Worm (Caenorhabditis elegans) whole organism, late embryonic: ENCODE results near the gene T23B5.4.
A peak's percentile ranks its signal among the peaks of the same experiment; 100 is the strongest.

Source experiments
- C08G9.2 ChIP-seq: sonication (generic microtip); optimal IDR thresholded peaks from 2 replicates; lab custom pipeline; 2016; ENCODE audit warnings: mild to moderate bottlenecking, missing genetic modification characterization, moderate library complexity, missing compliant biosample characterization
- C38D4.7 ChIP-seq: fragments of 200-800 bp; sonication (Bioruptor generic); optimal IDR thresholded peaks from 2 replicates; lab custom pipeline; 2018; ENCODE audit warnings: mild to moderate bottlenecking, missing genetic modification characterization, moderate library complexity, missing compliant biosample characterization
- K09A11.1 ChIP-seq: sonication (generic microtip); optimal IDR thresholded peaks from 2 replicates; lab custom pipeline; 2017; ENCODE audit warnings: antibody characterized with exemption, mild to moderate bottlenecking, missing genetic modification characterization, missing compliant biosample characterization; ENCODE audit not compliant: insufficient read depth
- ahr-1 ChIP-seq: sonication (generic microtip); optimal IDR thresholded peaks from 2 replicates; lab custom pipeline; 2016; ENCODE audit warnings: missing genetic modification characterization, missing compliant biosample characterization
- ama-1 ChIP-seq: fragments of 150-350 bp; optimal IDR thresholded peaks from 2 replicates; lab custom pipeline; 2014
- ceh-18 ChIP-seq: sonication (generic microtip); optimal IDR thresholded peaks from 2 replicates; lab custom pipeline; 2016; ENCODE audit warnings: missing genetic modification characterization, missing compliant biosample characterization
- ceh-19 ChIP-seq: fragments of 200-800 bp; sonication (Bioruptor generic); optimal IDR thresholded peaks from 2 replicates; lab custom pipeline; 2018; ENCODE audit warnings: mild to moderate bottlenecking, missing genetic modification characterization, missing compliant biosample characterization
- ceh-34 ChIP-seq: sonication (generic microtip); optimal IDR thresholded peaks from 2 replicates; lab custom pipeline; 2016; ENCODE audit warnings: mild to moderate bottlenecking, missing genetic modification characterization, missing compliant biosample characterization
- ceh-45 ChIP-seq: fragments of 200-800 bp; sonication (Bioruptor generic); IDR thresholded peaks from 2 replicates; pipeline ENCODE4 v1.3.6; 2022; ENCODE audit warnings: missing genetic modification reagents, missing genetic modification characterization, missing compliant biosample characterization
- ceh-48 ChIP-seq: sonication (generic microtip); optimal IDR thresholded peaks from 2 replicates; lab custom pipeline; 2016; ENCODE audit warnings: missing genetic modification characterization, inconsistent platforms, missing compliant biosample characterization
- ceh-9 ChIP-seq: sonication (generic microtip); optimal IDR thresholded peaks from 2 replicates; lab custom pipeline; 2016; ENCODE audit warnings: mild to moderate bottlenecking, missing genetic modification characterization, inconsistent platforms, missing compliant biosample characterization
- dve-1 ChIP-seq: sonication (generic microtip); optimal IDR thresholded peaks from 2 replicates; lab custom pipeline; 2017; ENCODE audit warnings: antibody characterized with exemption, mild to moderate bottlenecking, missing genetic modification characterization, missing compliant biosample characterization
- elt-2 ChIP-seq: sonication (generic microtip); optimal IDR thresholded peaks from 2 replicates; lab custom pipeline; 2016; ENCODE audit warnings: missing genetic modification reagents, missing genetic modification characterization, missing compliant biosample characterization
- elt-4 ChIP-seq: sonication (generic microtip); optimal IDR thresholded peaks from 2 replicates; lab custom pipeline; 2016; ENCODE audit warnings: missing genetic modification characterization, missing compliant biosample characterization
- eyg-1 ChIP-seq: sonication (generic microtip); optimal IDR thresholded peaks from 2 replicates; lab custom pipeline; 2016; ENCODE audit warnings: missing genotype, missing genetic modification characterization, missing compliant biosample characterization
- fkh-10 ChIP-seq: fragments of 150-350 bp; optimal IDR thresholded peaks from 2 replicates; lab custom pipeline; 2014; ENCODE audit warnings: missing biosample characterization, missing genetic modification reagents, missing genetic modification characterization
- hlh-13 ChIP-seq: fragments of 200-800 bp; sonication (Bioruptor generic); optimal IDR thresholded peaks from 2 replicates; lab custom pipeline; 2018; ENCODE audit warnings: mild to moderate bottlenecking, missing genetic modification characterization, missing compliant biosample characterization
- hlh-30 ChIP-seq: sonication (generic microtip); optimal IDR thresholded peaks from 2 replicates; lab custom pipeline; 2017; ENCODE audit warnings: antibody characterized with exemption, missing genetic modification characterization, missing compliant biosample characterization; ENCODE audit not compliant: insufficient read depth
- hlh-8 ChIP-seq: sonication (generic microtip); optimal IDR thresholded peaks from 2 replicates; lab custom pipeline; 2016; ENCODE audit warnings: missing genotype, missing genetic modification characterization, missing compliant biosample characterization
- lim-6 ChIP-seq: sonication (generic microtip); optimal IDR thresholded peaks from 2 replicates; lab custom pipeline; 2016; ENCODE audit warnings: missing genetic modification characterization, missing compliant biosample characterization
- lin-11 ChIP-seq: fragments of 200-800 bp; sonication (Bioruptor generic); optimal IDR thresholded peaks from 2 replicates; lab custom pipeline; 2018; ENCODE audit warnings: mild to moderate bottlenecking, missing genetic modification characterization, missing compliant biosample characterization
- mec-3 ChIP-seq: sonication (generic microtip); optimal IDR thresholded peaks from 2 replicates; lab custom pipeline; 2016; ENCODE audit warnings: borderline replicate concordance, missing genetic modification characterization, missing compliant biosample characterization
- nfya-1 ChIP-seq: sonication (generic microtip); optimal IDR thresholded peaks from 2 replicates; lab custom pipeline; 2017; ENCODE audit warnings: missing genetic modification characterization, mild to moderate bottlenecking, missing compliant biosample characterization, antibody characterized with exemption, moderate library complexity
- nhr-232 ChIP-seq: sonication (generic microtip); optimal IDR thresholded peaks from 2 replicates; lab custom pipeline; 2016; ENCODE audit warnings: missing genetic modification characterization, missing compliant biosample characterization
- odd-2 ChIP-seq: sonication (generic microtip); optimal IDR thresholded peaks from 2 replicates; lab custom pipeline; 2017; ENCODE audit warnings: antibody characterized with exemption, mild to moderate bottlenecking, missing genetic modification characterization, missing compliant biosample characterization
- pag-3 ChIP-seq: sonication (generic microtip); optimal IDR thresholded peaks from 2 replicates; lab custom pipeline; 2016; ENCODE audit warnings: missing compliant biosample characterization, missing genetic modification characterization, borderline replicate concordance
- pat-9 ChIP-seq: fragments of 200-800 bp; sonication (Bioruptor generic); optimal IDR thresholded peaks from 2 replicates; lab custom pipeline; 2018; ENCODE audit warnings: mild to moderate bottlenecking, missing genetic modification characterization, moderate library complexity, missing compliant biosample characterization
- pha-2 ChIP-seq: sonication (generic microtip); optimal IDR thresholded peaks from 2 replicates; lab custom pipeline; 2017; ENCODE audit warnings: mild to moderate bottlenecking, missing genetic modification characterization, missing compliant biosample characterization
- pha-4 ChIP-seq: fragments of 150-350 bp; optimal IDR thresholded peaks from 2 replicates; lab custom pipeline; 2018; ENCODE audit warnings: missing biosample characterization, missing genetic modification reagents, missing genetic modification characterization
- ref-2 ChIP-seq: sonication (generic microtip); optimal IDR thresholded peaks from 2 replicates; lab custom pipeline; 2016; ENCODE audit warnings: missing genetic modification characterization, missing compliant biosample characterization
- rnt-1 ChIP-seq: sonication (generic microtip); optimal IDR thresholded peaks from 2 replicates; lab custom pipeline; 2016; ENCODE audit warnings: missing genetic modification characterization, missing compliant biosample characterization
- sdc-2 ChIP-seq: sonication (generic microtip); optimal IDR thresholded peaks from 2 replicates; lab custom pipeline; 2016; ENCODE audit warnings: missing genotype, missing genetic modification characterization, missing compliant biosample characterization
- sox-2 ChIP-seq: fragments of 200-800 bp; sonication (Bioruptor generic); IDR thresholded peaks from 2 replicates; pipeline ENCODE4 v1.3.6; 2022; ENCODE audit warnings: missing genetic modification reagents, missing genetic modification characterization, missing compliant biosample characterization
- sox-4 ChIP-seq: sonication (generic microtip); optimal IDR thresholded peaks from 2 replicates; lab custom pipeline; 2017; ENCODE audit warnings: mild to moderate bottlenecking, missing genetic modification characterization, inconsistent platforms, missing compliant biosample characterization
- syd-9 ChIP-seq: sonication (generic microtip); optimal IDR thresholded peaks from 2 replicates; lab custom pipeline; 2016; ENCODE audit warnings: mild to moderate bottlenecking, missing genetic modification characterization, moderate library complexity, missing compliant biosample characterization
- tbx-2 ChIP-seq: sonication (generic microtip); optimal IDR thresholded peaks from 2 replicates; lab custom pipeline; 2016; ENCODE audit warnings: missing genetic modification characterization, missing compliant biosample characterization
- unc-3 ChIP-seq, 2 experiments: fragments of 200-800 bp in 1 of 2; sonication (Bioruptor generic) in 1 of 2; sonication (generic microtip) in 1 of 2; conservative IDR thresholded peaks in 1 of 2; optimal IDR thresholded peaks in 1 of 2; 2 replicates each; pipeline versions ENCODE4 v1.3.6 to Lab custom; 2016 to 2022; ENCODE audit warnings: missing compliant biosample characterization in 2 of 2, missing genetic modification characterization in 2 of 2, missing genetic modification reagents in 1 of 2
- unc-42 ChIP-seq: sonication (generic microtip); optimal IDR thresholded peaks from 2 replicates; lab custom pipeline; 2016; ENCODE audit warnings: missing genotype, missing genetic modification characterization, missing compliant biosample characterization
- unc-55 ChIP-seq: sonication (generic microtip); optimal IDR thresholded peaks from 2 replicates; lab custom pipeline; 2017; ENCODE audit warnings: missing biosample characterization, missing genetic modification reagents, missing genetic modification characterization
- unc-86 ChIP-seq: sonication (generic microtip); optimal IDR thresholded peaks from 2 replicates; lab custom pipeline; 2016; ENCODE audit warnings: missing genetic modification characterization, missing compliant biosample characterization
- zip-5 ChIP-seq: sonication (generic microtip); optimal IDR thresholded peaks from 2 replicates; lab custom pipeline; 2016; ENCODE audit warnings: missing genetic modification characterization, missing compliant biosample characterization
- ztf-16 ChIP-seq: sonication (generic microtip); optimal IDR thresholded peaks from 2 replicates; lab custom pipeline; 2017; ENCODE audit warnings: missing genetic modification characterization, missing compliant biosample characterization

T23B5.4 gene

ce11 chrIV:12674700-12675099, at the start of gene T23B5.4:
T23B5.4 (plus strand) TSS chrIV:12675000.
- TF ChIP-seq sox-2 (GFP tag; lab: Robert Waterston, UW) (no peak), ceh-45 (no peak), nfya-1 (tag; lab: Kevin White, UChicago) (no peak), ref-2 (tag; lab: Kevin White, UChicago) (no peak), nhr-232 (tag; lab: Kevin White, UChicago) (no peak), pha-2 (tag; lab: Kevin White, UChicago) (no peak)

ce11 chrIV:12630922-12631321, 43.9 kb upstream of the T23B5.4 start, which contains the start of gene ark-1:
ark-1 (minus strand) TSS chrIV:12631022.
- TF ChIP-seq fkh-10 (GFP tag; lab: Kevin White, UChicago) (no peak), lim-6 (tag; lab: Kevin White, UChicago) (no peak), odd-2 (tag; lab: Kevin White, UChicago) (no peak), elt-4 (tag; lab: Kevin White, UChicago) (no peak), K09A11.1 (no peak), sox-4 (tag; lab: Kevin White, UChicago) (no peak), unc-3 (GFP tag; conservative IDR thresholded peaks at IDR 0.05; lab: Robert Waterston, UW) (no peak), unc-3 (tag; optimal IDR thresholded peaks at IDR 0.05; lab: Kevin White, UChicago) (no peak), ztf-16 (tag; lab: Kevin White, UChicago) (no peak), ama-1 (lab: Kevin White, UChicago) (no peak), ahr-1 (tag; lab: Kevin White, UChicago) (no peak), pha-2 (tag; lab: Kevin White, UChicago) (no peak), tbx-2 (tag; lab: Kevin White, UChicago) (no peak)

- TF ChIP-seq eyg-1 = no peak
- no peak for TF ChIP-seq sdc-2 (tag; lab: Kevin White, UChicago)
- TF ChIP-seq unc-42 (tag; lab: Kevin White, UChicago) = peak; percentile 22
- TF ChIP-seq C08G9.2 = no peak
Observed at ce11 chrIV:12632430-12632829, 42.4 kb upstream of the T23B5.4 start.

- TF ChIP-seq pat-9 (tag; lab: Kevin White, UChicago) = no peak
- no peak for TF ChIP-seq mec-3 (tag; lab: Kevin White, UChicago)
- peak; percentile 11 for TF ChIP-seq elt-2 (tag; lab: Kevin White, UChicago)
- peak; percentile 46 for TF ChIP-seq dve-1 (tag; lab: Kevin White, UChicago)
- TF ChIP-seq ceh-34 (tag; lab: Kevin White, UChicago) = peak; percentile 0
Observed at ce11 chrIV:12633825-12634224, 41.0 kb upstream of the T23B5.4 start.

- TF ChIP-seq odd-2 (tag; lab: Kevin White, UChicago) (no peak), pha-4 (tag; lab: Kevin White, UChicago) (no peak), syd-9 (tag; lab: Kevin White, UChicago) (no peak), unc-55 (GFP tag; lab: Kevin White, UChicago) (peak; percentile 94), lin-11 (no peak), ceh-48 (tag; lab: Kevin White, UChicago) (no peak), zip-5 (no peak), ceh-18 (tag; lab: Kevin White, UChicago) (peak; percentile 71), hlh-13 (GFP tag; lab: Kevin White, UChicago) (no peak), pag-3 (no peak), ceh-9 (no peak), nhr-232 (tag; lab: Kevin White, UChicago) (no peak), sox-2 (GFP tag; lab: Robert Waterston, UW) (no peak), ahr-1 (tag; lab: Kevin White, UChicago) (no peak), rnt-1 (peak; percentile 69), unc-42 (tag; lab: Kevin White, UChicago) (no peak), hlh-8 (no peak), unc-86 (tag; lab: Kevin White, UChicago) (no peak), hlh-30 (tag; lab: Kevin White, UChicago) (no peak), fkh-10 (GFP tag; lab: Kevin White, UChicago) (no peak), ceh-19 (GFP tag; lab: Kevin White, UChicago) (no peak), C08G9.2 (no peak), C38D4.7 (GFP tag; lab: Kevin White, UChicago) (no peak)
Observed at ce11 chrIV:12637340-12637739, 37.5 kb upstream of the T23B5.4 start.
